Fruit fly (Drosophila melanogaster): ENCODE results near the gene CG13690.

The CG13690 gene

dm6 chr2L:414593-415399, 4.7 kb downstream of the CG13690 start, which contains the start of the genes AP-2alpha and ebi (continued):
- TF ChIP-seq Smox (GFP tag; optimal IDR thresholded peaks at IDR 0.05) (no peak), dsx (GFP tag; optimal IDR thresholded peaks at IDR 0.05; ENCODE audit: poor library complexity, severe bottlenecking) (peak; percentile 71), CG10631 (GFP tag; optimal IDR thresholded peaks at IDR 0.05) (peak; percentile 88), fd85E (GFP tag; optimal IDR thresholded peaks at IDR 0.05) (no peak), CG6792 (GFP tag; optimal IDR thresholded peaks at IDR 0.05) (peak; percentile 84), svp (GFP tag) (peak; percentile 96), ss (GFP tag; optimal IDR thresholded peaks at IDR 0.05) (peak; percentile 34 to 70), Hr39 (GFP tag; optimal IDR thresholded peaks at IDR 0.05) (peak; percentile 96), Sox14 (GFP tag; optimal IDR thresholded peaks at IDR 0.05) (peak; percentile 92), CG4318 (GFP tag; optimal IDR thresholded peaks at IDR 0.05) (no peak)

dm6 chr2L:413894-414293, 5.6 kb downstream of the CG13690 start:
- TF ChIP-seq Ets96B (tag; optimal IDR thresholded peaks at IDR 0.05) (no peak), CG4318 (GFP tag; optimal IDR thresholded peaks at IDR 0.05) (no peak), Gug (GFP tag; IDR thresholded peaks at IDR 0.05) (no peak), Sox102F (GFP tag; optimal IDR thresholded peaks at IDR 0.05) (no peak), svp (GFP tag) (peak; percentile 94), Smox (GFP tag; optimal IDR thresholded peaks at IDR 0.05) (no peak), dsx (GFP tag; optimal IDR thresholded peaks at IDR 0.05; ENCODE audit: poor library complexity, severe bottlenecking) (no peak), CG6163 (GFP tag; IDR thresholded peaks at IDR 0.05) (0 out of 3 replicates have a peak, but pooled peaks have one; percentile 5), Sox14 (GFP tag; optimal IDR thresholded peaks at IDR 0.05) (no peak)

dm6 chr2L:412931-413330, 6.5 kb downstream of the CG13690 start:
- TF ChIP-seq dac (GFP tag; optimal IDR thresholded peaks at IDR 0.05): peak; percentile 3
- TF ChIP-seq pdm3 (GFP tag; optimal IDR thresholded peaks at IDR 0.05): no peak
- peak; percentile 42 for TF ChIP-seq CG3032 (tag; optimal IDR thresholded peaks at IDR 0.05)
- TF ChIP-seq Ets21C (GFP tag; optimal IDR thresholded peaks at IDR 0.05): no peak
- TF ChIP-seq fd59A (GFP tag; optimal IDR thresholded peaks at IDR 0.05): peak; percentile 22
- peak; percentile 14; the same call in 1 of the 2 replicates for TF ChIP-seq CG11294 (GFP tag; IDR thresholded peaks at IDR 0.05)
- TF ChIP-seq CG11762 (GFP tag; optimal IDR thresholded peaks at IDR 0.05; ENCODE audit: insufficient read depth): peak; percentile 26
- TF ChIP-seq CG8119 (GFP tag; IDR thresholded peaks at IDR 0.05): peak; percentile 70
- peak in 1 of 2 experiments; percentile 41 for TF ChIP-seq salr (GFP tag; optimal IDR thresholded peaks at IDR 0.05)
- peak; percentile 66 for TF ChIP-seq CG15336 (GFP tag; IDR thresholded peaks at IDR 0.05)
- TF ChIP-seq Gug (GFP tag; IDR thresholded peaks at IDR 0.05): no peak
- no peak for TF ChIP-seq dsx (GFP tag; optimal IDR thresholded peaks at IDR 0.05; ENCODE audit: poor library complexity, severe bottlenecking)
- TF ChIP-seq Hr4 (GFP tag; optimal IDR thresholded peaks at IDR 0.05): peak; percentile 81

- peak; percentile 36 for TF ChIP-seq esn (GFP tag; optimal IDR thresholded peaks at IDR 0.05)
- no peak for TF ChIP-seq cyc (GFP tag; optimal IDR thresholded peaks at IDR 0.05)
- TF ChIP-seq CG6163 (GFP tag; IDR thresholded peaks at IDR 0.05): peak; percentile 33; the same call in 1 of the 3 replicates
- TF ChIP-seq lz (GFP tag; optimal IDR thresholded peaks at IDR 0.05): peak; percentile 13
Observed at dm6 chr2L:403627-404575, 15.6 kb downstream of the CG13690 start, which contains the start of gene Polr1B. Gene Polr1B, plus strand, starts transcription at chr2L:404285.

dm6 chr2L:402098-402497, 17.4 kb downstream of the CG13690 start, which contains the start of gene CG4213:
Gene CG4213, minus strand, starts transcription at chr2L:402198.
- no peak for TF ChIP-seq CG8319 (GFP tag; optimal IDR thresholded peaks at IDR 0.05)
- TF ChIP-seq CG6808 (GFP tag; optimal IDR thresholded peaks at IDR 0.05): no peak
- TF ChIP-seq CG3032 (tag; optimal IDR thresholded peaks at IDR 0.05): no peak
- TF ChIP-seq Hr38 (GFP tag; optimal IDR thresholded peaks at IDR 0.05): no peak
- no peak for TF ChIP-seq cyc (GFP tag; optimal IDR thresholded peaks at IDR 0.05)
- no peak for TF ChIP-seq dsx (GFP tag; optimal IDR thresholded peaks at IDR 0.05; ENCODE audit: poor library complexity, severe bottlenecking)
- TF ChIP-seq CG6163 (GFP tag; IDR thresholded peaks at IDR 0.05): no peak
- no peak for TF ChIP-seq spab (GFP tag; optimal IDR thresholded peaks at IDR 0.05)
